Worm (Caenorhabditis elegans) whole organism, L4 larva: Measurements from ENCODE around the gene mrpl-48.

Source experiments
- D1046.2 ChIP-seq: fragments of 200-800 bp; sonication (Bioruptor generic); IDR thresholded peaks from 2 replicates; pipeline ENCODE4 v1.3.6; 2022; ENCODE audit warnings: missing genetic modification characterization, missing compliant biosample characterization
- F26F4.8 ChIP-seq: fragments of 200-800 bp; sonication (Bioruptor generic); conservative IDR thresholded peaks from 2 replicates; pipeline ENCODE4 v1.3.6; 2022; ENCODE audit warnings: missing genetic modification characterization, missing compliant biosample characterization
- Y5F2A.4 ChIP-seq: fragments of 200-800 bp; sonication (Bioruptor generic); optimal IDR thresholded peaks from 2 replicates; lab custom pipeline; 2018; ENCODE audit warnings: mild to moderate bottlenecking, missing genetic modification characterization, missing compliant biosample characterization
- Y75B8A.6 ChIP-seq: fragments of 200-800 bp; sonication (Bioruptor generic); IDR thresholded peaks from 2 replicates; pipeline ENCODE4 v1.3.6; 2022; ENCODE audit warnings: missing genetic modification reagents, missing genetic modification characterization, missing compliant biosample characterization
- ZK546.5 ChIP-seq, 2 experiments: sonication (generic microtip); optimal IDR thresholded peaks; 2 replicates each; lab custom pipeline; 2017; ENCODE audit warnings: missing biosample characterization in 2 of 2, missing genetic modification characterization in 2 of 2
- aha-1 ChIP-seq: fragments of 150-350 bp; peaks from one replicate; lab custom pipeline; 2014; ENCODE audit warnings: missing biosample characterization, missing genetic modification characterization
- attf-4 ChIP-seq: sonication (generic microtip); optimal IDR thresholded peaks from 3 replicates; lab custom pipeline; 2017; ENCODE audit warnings: missing biosample characterization, missing genetic modification characterization
- ceh-20 ChIP-seq: fragments of 200-800 bp; sonication (Bioruptor generic); IDR thresholded peaks from 2 replicates; pipeline ENCODE4 v1.3.6; 2022; ENCODE audit warnings: missing genetic modification reagents, missing genetic modification characterization, missing compliant biosample characterization
- ceh-82 ChIP-seq: sonication (generic microtip); optimal IDR thresholded peaks from 2 replicates; lab custom pipeline; 2017; ENCODE audit warnings: missing biosample characterization, missing genetic modification characterization
- daf-19 ChIP-seq: fragments of 200-800 bp; sonication (Bioruptor generic); conservative IDR thresholded peaks from 2 replicates; pipeline ENCODE4 v1.3.6; 2022; ENCODE audit warnings: missing genetic modification characterization, missing compliant biosample characterization
- dpl-1 ChIP-seq: fragments of 150-350 bp; optimal IDR thresholded peaks from 2 replicates; lab custom pipeline; 2014; ENCODE audit warnings: missing biosample characterization, missing genetic modification reagents, missing genetic modification characterization
- dve-1 ChIP-seq: sonication (generic microtip); optimal IDR thresholded peaks from 2 replicates; lab custom pipeline; 2017; ENCODE audit warnings: antibody characterized with exemption, mild to moderate bottlenecking, missing genetic modification characterization, missing compliant biosample characterization; ENCODE audit not compliant: insufficient read depth
- hif-1 ChIP-seq, 2 experiments: sonication (generic microtip); optimal IDR thresholded peaks; 2 replicates each; lab custom pipeline; 2016 to 2017; ENCODE audit warnings: missing compliant biosample characterization in 2 of 2, missing genetic modification characterization in 2 of 2, missing genetic modification reagents in 2 of 2, missing genotype in 2 of 2, mild to moderate bottlenecking in 1 of 2
- lin-38 ChIP-seq: fragments of 200-800 bp; sonication (Bioruptor generic); IDR thresholded peaks from 2 replicates; pipeline ENCODE4 v1.3.6; 2022; ENCODE audit warnings: missing genetic modification reagents, missing genetic modification characterization, missing compliant biosample characterization
- lir-3 ChIP-seq: sonication (generic microtip); optimal IDR thresholded peaks from 2 replicates; lab custom pipeline; 2016; ENCODE audit warnings: mild to moderate bottlenecking, missing genetic modification characterization, missing compliant biosample characterization
- mdt-29 ChIP-seq: fragments of 200-800 bp; sonication (Bioruptor generic); IDR thresholded peaks from 2 replicates; pipeline ENCODE4 v1.3.6; 2022; ENCODE audit warnings: missing genetic modification reagents, missing genetic modification characterization, missing compliant biosample characterization
- mep-1 ChIP-seq: fragments of 150-350 bp; sonication (generic microtip); optimal IDR thresholded peaks from 3 replicates; lab custom pipeline; 2014; ENCODE audit warnings: missing biosample characterization, missing genetic modification characterization
- nhr-102 ChIP-seq: sonication (generic microtip); optimal IDR thresholded peaks from 2 replicates; lab custom pipeline; 2016; ENCODE audit warnings: mild to moderate bottlenecking, missing genetic modification characterization, moderate library complexity, missing compliant biosample characterization
- nhr-111 ChIP-seq: fragments of 200-800 bp; sonication (Bioruptor generic); optimal IDR thresholded peaks from 2 replicates; lab custom pipeline; 2018; ENCODE audit warnings: mild to moderate bottlenecking, missing genetic modification characterization, missing compliant biosample characterization
- nhr-237 ChIP-seq: sonication (generic microtip); optimal IDR thresholded peaks from 2 replicates; lab custom pipeline; 2017; ENCODE audit warnings: missing biosample characterization, missing genetic modification characterization
- nhr-25 ChIP-seq: sonication (generic microtip); optimal IDR thresholded peaks from 2 replicates; lab custom pipeline; 2017; ENCODE audit warnings: missing genetic modification characterization, mild to moderate bottlenecking, missing compliant biosample characterization, antibody characterized with exemption, moderate library complexity, borderline replicate concordance; ENCODE audit not compliant: insufficient read depth
- nhr-77 ChIP-seq: fragments of 150-350 bp; optimal IDR thresholded peaks from 2 replicates; lab custom pipeline; 2014; ENCODE audit warnings: missing biosample characterization, missing genetic modification characterization
- pqm-1 ChIP-seq: sonication (generic microtip); optimal IDR thresholded peaks from 2 replicates; lab custom pipeline; 2017; ENCODE audit warnings: missing biosample characterization, missing genetic modification characterization
- sdz-12 ChIP-seq: fragments of 200-800 bp; sonication (Bioruptor generic); optimal IDR thresholded peaks from 2 replicates; lab custom pipeline; 2018; ENCODE audit warnings: mild to moderate bottlenecking, missing genetic modification characterization, missing compliant biosample characterization
- skn-1 ChIP-seq: fragments of 150-350 bp; optimal IDR thresholded peaks from 2 replicates; lab custom pipeline; 2014; ENCODE audit warnings: missing biosample characterization, missing genetic modification characterization
- snpc-1.2 ChIP-seq: fragments of 200-800 bp; sonication (Bioruptor generic); IDR thresholded peaks from 2 replicates; pipeline ENCODE4 v1.3.6; 2022; ENCODE audit warnings: missing genetic modification reagents, missing genetic modification characterization, missing compliant biosample characterization
- spr-1 ChIP-seq: sonication (generic microtip); optimal IDR thresholded peaks from 2 replicates; lab custom pipeline; 2016; ENCODE audit warnings: mild to moderate bottlenecking, missing genetic modification characterization, missing compliant biosample characterization
- tra-1 ChIP-seq: fragments of 200-800 bp; sonication (Bioruptor generic); IDR thresholded peaks from 2 replicates; pipeline ENCODE4 v1.3.6; 2022; ENCODE audit warnings: missing genetic modification reagents, missing genetic modification characterization, missing compliant biosample characterization
- unc-130 ChIP-seq: sonication (generic microtip); optimal IDR thresholded peaks from 2 replicates; lab custom pipeline; 2016; ENCODE audit warnings: missing genetic modification reagents, missing genetic modification characterization, missing compliant biosample characterization
- unc-39 ChIP-seq: sonication (generic microtip); optimal IDR thresholded peaks from 2 replicates; lab custom pipeline; 2017; ENCODE audit warnings: missing biosample characterization, missing genetic modification characterization
- unc-62 ChIP-seq, 3 experiments: fragments of 150-350 bp in 1 of 3; sonication (generic microtip); optimal IDR thresholded peaks in 2 of 3; peaks in 1 of 3; 1 replicate in 1 of 3; 2 replicates in 2 of 3; lab custom pipeline; 2014 to 2017; ENCODE audit warnings: missing biosample characterization in 3 of 3, missing genetic modification characterization in 3 of 3, missing genetic modification reagents in 3 of 3, missing genotype in 1 of 3
- vab-7 ChIP-seq: fragments of 200-800 bp; sonication (Bioruptor generic); IDR thresholded peaks from 2 replicates; pipeline ENCODE4 v1.3.6; 2022; ENCODE audit warnings: missing genetic modification reagents, missing genetic modification characterization, missing compliant biosample characterization
- zag-1 ChIP-seq: fragments of 150-350 bp; optimal IDR thresholded peaks from 2 replicates; lab custom pipeline; 2014; ENCODE audit warnings: missing biosample characterization, missing genetic modification characterization
- ztf-11 ChIP-seq: fragments of 150-350 bp; optimal IDR thresholded peaks from 2 replicates; lab custom pipeline; 2014; ENCODE audit warnings: missing biosample characterization, missing genetic modification characterization
- ztf-7 ChIP-seq: fragments of 150-350 bp; optimal IDR thresholded peaks from 2 replicates; lab custom pipeline; 2014; ENCODE audit warnings: missing biosample characterization, missing genetic modification characterization

Gene mrpl-48

ce11 chrV:5619372-5619771, 25.9 kb downstream of the mrpl-48 start:
- TF ChIP-seq vab-7 (GFP tag; lab: Robert Waterston, UW) (no peak), lin-38 (peak; percentile 93), nhr-111 (no peak), unc-130 (peak; percentile 22), dpl-1 (GFP tag; lab: Kevin White, UChicago) (peak; percentile 21), Y75B8A.6 (GFP tag; lab: Robert Waterston, UW) (no peak)

- TF ChIP-seq dve-1 (tag; lab: Kevin White, UChicago) (no peak), mep-1 (no peak), ztf-7 (tag; lab: Kevin White, UChicago) (no peak), zag-1 (tag; lab: Kevin White, UChicago) (no peak), pqm-1 (tag; lab: Kevin White, UChicago) (no peak), snpc-1.2 (GFP tag; lab: Robert Waterston, UW) (no peak), nhr-77 (tag; lab: Kevin White, UChicago) (no peak), Y5F2A.4 (GFP tag; lab: Kevin White, UChicago) (no peak), spr-1 (tag; lab: Kevin White, UChicago) (no peak), D1046.2 (GFP tag; lab: Robert Waterston, UW) (no peak)
Measured at ce11 chrV:5620040-5620439, 26.5 kb downstream of the mrpl-48 start, which contains the start of gene memb-2. TSS of gene memb-2 (minus strand) at chrV:5620140.

ce11 chrV:5621390-5621789, 27.9 kb downstream of the mrpl-48 start, which contains the start of gene M03E7.1:
TSS of gene M03E7.1 (plus strand) at chrV:5621690.
- TF ChIP-seq sdz-12: no peak
- no peak for TF ChIP-seq skn-1
- no peak for TF ChIP-seq unc-39 (tag; lab: Kevin White, UChicago)
- TF ChIP-seq mdt-29: no peak
- no peak for TF ChIP-seq ZK546.5 (tag; optimal IDR thresholded peaks at IDR 0.05; lab: Kevin White, UChicago)
- TF ChIP-seq Y75B8A.6 (GFP tag; lab: Robert Waterston, UW): no peak
- no peak for TF ChIP-seq daf-19
- no peak for TF ChIP-seq nhr-25 (tag; lab: Kevin White, UChicago)
- TF ChIP-seq, all 104 proteins: peak for 0

ce11 chrV:5628014-5628413, 34.5 kb downstream of the mrpl-48 start:
- TF ChIP-seq nhr-102 (tag; lab: Kevin White, UChicago) (no peak), ztf-11 (tag; lab: Kevin White, UChicago) (no peak), nhr-111 (no peak), ceh-82 (tag; lab: Kevin White, UChicago) (no peak), tra-1 (GFP tag; lab: Robert Waterston, UW) (0 out of 2 replicates have a peak, but pooled peaks have one; percentile 41), unc-62 (GFP tag; optimal IDR thresholded peaks at IDR 0.05 in 1 of 2; lab: Kevin White, UChicago) (peak in 1 of 2 experiments; percentile 99), unc-62 (tag; optimal IDR thresholded peaks at IDR 0.05; lab: Kevin White, UChicago) (no peak), lir-3 (no peak), hif-1 (tag; optimal IDR thresholded peaks at IDR 0.05; lab: Kevin White, UChicago) (no peak), F26F4.8 (GFP tag; lab: Robert Waterston, UW) (no peak), attf-4 (tag; lab: Kevin White, UChicago) (no peak), ztf-7 (tag; lab: Kevin White, UChicago) (no peak), aha-1 (tag; lab: Kevin White, UChicago) (no peak), pqm-1 (tag; lab: Kevin White, UChicago) (no peak), nhr-237 (no peak), ceh-20 (GFP tag; lab: Robert Waterston, UW) (peak; percentile 29; the same call in 1 of the 2 replicates)
- TF ChIP-seq, all 104 proteins: peak for 3
